Worm (Caenorhabditis elegans) whole organism, L2 larva: ENCODE measurements around the gene W02H5.2.

Experiments
- ama-1 ChIP-seq: fragments of 150-350 bp; optimal IDR thresholded peaks from 2 replicates; lab custom pipeline; 2018; ENCODE audit warnings: inconsistent platforms
- ceh-16 ChIP-seq: fragments of 150-350 bp; optimal IDR thresholded peaks from 2 replicates; lab custom pipeline; 2014; ENCODE audit warnings: missing biosample characterization, missing genetic modification characterization
- elt-1 ChIP-seq: fragments of 150-350 bp; optimal IDR thresholded peaks from 2 replicates; lab custom pipeline; 2014; ENCODE audit warnings: missing biosample characterization, missing genetic modification characterization
- mab-5 ChIP-seq: fragments of 150-350 bp; optimal IDR thresholded peaks from 2 replicates; lab custom pipeline; 2014; ENCODE audit warnings: missing biosample characterization, missing genetic modification characterization
- snpc-4 ChIP-seq: fragments of 150-350 bp; optimal IDR thresholded peaks from 2 replicates; lab custom pipeline; 2014; ENCODE audit warnings: missing biosample characterization, missing genetic modification characterization
- unc-39 ChIP-seq: fragments of 150-350 bp; optimal IDR thresholded peaks from 2 replicates; lab custom pipeline; 2014; ENCODE audit warnings: missing biosample characterization, missing genetic modification characterization

ce11 chrV:2638545-2638944, 590 bp upstream of the W02H5.2 start, which contains the start of gene W02H5.19:
- TF ChIP-seq ceh-16 (tag; lab: Kevin White, UChicago) (peak; percentile 25), unc-39 (tag; lab: Kevin White, UChicago) (no peak), ama-1 (lab: Kevin White, UChicago) (no peak), mab-5 (tag; lab: Kevin White, UChicago) (peak; percentile 63), snpc-4 (tag; lab: Kevin White, UChicago) (peak; percentile 0), elt-1 (tag; lab: Kevin White, UChicago) (no peak)
